Worm (Caenorhabditis elegans) whole organism, young adult: ENCODE measurements around the gene let-4.
A peak's percentile ranks its signal among the peaks of the same experiment; 100 is the strongest.

ENCODE experiments used
- B0019.2 ChIP-seq: fragments of 200-800 bp; sonication (Bioruptor generic); conservative IDR thresholded peaks from 2 replicates; pipeline ENCODE4 v1.3.6; 2022; ENCODE audit warnings: missing genetic modification reagents, missing genetic modification characterization, missing compliant biosample characterization
- B0035.1 ChIP-seq: sonication (generic microtip); optimal IDR thresholded peaks from 2 replicates; lab custom pipeline; 2016; ENCODE audit warnings: missing genetic modification characterization, mild to moderate bottlenecking, missing compliant biosample characterization, missing genotype, missing genetic modification reagents
- B0261.1 ChIP-seq: sonication (generic microtip); optimal IDR thresholded peaks from 2 replicates; lab custom pipeline; 2016; ENCODE audit warnings: mild to moderate bottlenecking, missing genetic modification characterization, moderate library complexity, missing compliant biosample characterization
- C06A6.2 ChIP-seq: fragments of 200-800 bp; sonication (Bioruptor generic); conservative IDR thresholded peaks from 2 replicates; pipeline ENCODE4 v1.3.6; 2022; ENCODE audit warnings: missing genetic modification characterization, missing compliant biosample characterization
- F23B12.7 ChIP-seq: sonication (generic microtip); optimal IDR thresholded peaks from 2 replicates; lab custom pipeline; 2017; ENCODE audit warnings: missing genetic modification characterization, mild to moderate bottlenecking, missing compliant biosample characterization, antibody characterized with exemption, moderate library complexity; ENCODE audit not compliant: insufficient read depth
- F39B2.1 ChIP-seq: fragments of 200-800 bp; sonication (Bioruptor generic); IDR thresholded peaks from 2 replicates; pipeline ENCODE4 v1.3.6; 2022; ENCODE audit warnings: missing genetic modification reagents, missing genetic modification characterization, missing compliant biosample characterization
- F49E8.2 ChIP-seq: sonication (generic microtip); optimal IDR thresholded peaks from 3 replicates; lab custom pipeline; 2017; ENCODE audit warnings: missing genetic modification characterization, mild to moderate bottlenecking, missing compliant biosample characterization, antibody characterized with exemption, moderate library complexity; ENCODE audit not compliant: insufficient read depth
- F52B5.7 ChIP-seq: sonication (generic microtip); optimal IDR thresholded peaks from 2 replicates; lab custom pipeline; 2016; ENCODE audit warnings: mild to moderate bottlenecking, missing genetic modification characterization, missing compliant biosample characterization
- K12H6.12 ChIP-seq: fragments of 200-800 bp; sonication (Bioruptor generic); optimal IDR thresholded peaks from 2 replicates; lab custom pipeline; 2018; ENCODE audit warnings: mild to moderate bottlenecking, missing genetic modification characterization, missing compliant biosample characterization
- Y53F4B.3 ChIP-seq: fragments of 200-800 bp; sonication (Bioruptor generic); IDR thresholded peaks from 2 replicates; pipeline ENCODE4 v1.3.6; 2022; ENCODE audit warnings: missing genetic modification reagents, missing genetic modification characterization, missing compliant biosample characterization
- Y79H2A.3 ChIP-seq: fragments of 200-800 bp; sonication (Bioruptor generic); conservative IDR thresholded peaks from 2 replicates; pipeline ENCODE4 v1.3.6; 2022; ENCODE audit warnings: missing genetic modification reagents, missing genetic modification characterization, missing compliant biosample characterization
- akir-1 ChIP-seq: fragments of 200-800 bp; sonication (Bioruptor generic); optimal IDR thresholded peaks from 2 replicates; lab custom pipeline; 2018; ENCODE audit warnings: mild to moderate bottlenecking, missing genetic modification characterization, moderate library complexity, missing compliant biosample characterization
- attf-3 ChIP-seq: fragments of 200-800 bp; sonication (Bioruptor generic); conservative IDR thresholded peaks from 2 replicates; pipeline ENCODE4 v1.3.6; 2022; ENCODE audit warnings: missing genetic modification reagents, missing genetic modification characterization, missing compliant biosample characterization
- attf-5 ChIP-seq: fragments of 200-800 bp; sonication (Bioruptor generic); optimal IDR thresholded peaks from 2 replicates; lab custom pipeline; 2018; ENCODE audit warnings: mild to moderate bottlenecking, missing genetic modification characterization, missing compliant biosample characterization
- cebp-1 ChIP-seq, 2 experiments: fragments of 200-800 bp in 1 of 2; sonication (Bioruptor generic) in 1 of 2; sonication (generic microtip) in 1 of 2; IDR thresholded peaks in 1 of 2; optimal IDR thresholded peaks in 1 of 2; 2 replicates each; pipeline versions ENCODE4 v1.3.6 to Lab custom; 2017 to 2022; ENCODE audit warnings: missing compliant biosample characterization in 2 of 2, missing genetic modification characterization in 2 of 2, mild to moderate bottlenecking in 1 of 2, missing genetic modification reagents in 1 of 2, moderate library complexity in 1 of 2
- cebp-2 ChIP-seq: fragments of 200-800 bp; sonication (Bioruptor generic); IDR thresholded peaks from 2 replicates; pipeline ENCODE4 v1.3.6; 2022; ENCODE audit warnings: missing genetic modification characterization, missing compliant biosample characterization
- ceh-100 ChIP-seq: fragments of 200-800 bp; sonication (Bioruptor generic); IDR thresholded peaks from 2 replicates; pipeline ENCODE4 v1.3.6; 2022; ENCODE audit warnings: missing genetic modification reagents, missing genetic modification characterization, missing compliant biosample characterization
- ceh-58 ChIP-seq: fragments of 200-800 bp; sonication (Bioruptor generic); IDR thresholded peaks from 2 replicates; pipeline ENCODE4 v1.3.6; 2022; ENCODE audit warnings: missing genetic modification characterization, missing compliant biosample characterization
- dox-1 ChIP-seq: fragments of 200-800 bp; sonication (Bioruptor generic); IDR thresholded peaks from 2 replicates; pipeline ENCODE4 v1.3.6; 2022; ENCODE audit warnings: missing genetic modification reagents, missing genetic modification characterization, missing compliant biosample characterization
- dpff-1 ChIP-seq: sonication (generic microtip); optimal IDR thresholded peaks from 2 replicates; lab custom pipeline; 2017; ENCODE audit warnings: mild to moderate bottlenecking, missing genetic modification characterization, missing compliant biosample characterization
- efl-1 ChIP-seq: fragments of 150-350 bp; optimal IDR thresholded peaks from 2 replicates; lab custom pipeline; 2014; ENCODE audit warnings: missing biosample characterization, missing genetic modification reagents, missing genetic modification characterization
- fkh-3 ChIP-seq: sonication (generic microtip); optimal IDR thresholded peaks from 2 replicates; lab custom pipeline; 2016; ENCODE audit warnings: mild to moderate bottlenecking, missing genetic modification characterization, missing compliant biosample characterization
- hmg-1.2 ChIP-seq: fragments of 200-800 bp; sonication (Bioruptor generic); IDR thresholded peaks from 2 replicates; pipeline ENCODE4 v1.3.6; 2022; ENCODE audit warnings: missing genetic modification reagents, missing genetic modification characterization, missing compliant biosample characterization
- let-526 ChIP-seq: fragments of 200-800 bp; sonication (Bioruptor generic); IDR thresholded peaks from 2 replicates; pipeline ENCODE4 v1.3.6; 2022; ENCODE audit warnings: missing genetic modification reagents, missing genetic modification characterization, missing compliant biosample characterization
- lin-35 ChIP-seq, 3 experiments: fragments of 150-350 bp in 2 of 3; sonication (generic microtip) in 1 of 3; optimal IDR thresholded peaks; 2 replicates each; lab custom pipeline; 2014 to 2018; ENCODE audit warnings: missing biosample characterization in 3 of 3, missing genetic modification characterization in 3 of 3, missing genetic modification reagents in 3 of 3
- mcd-1 ChIP-seq: fragments of 200-800 bp; sonication (Bioruptor generic); IDR thresholded peaks from 2 replicates; pipeline ENCODE4 v1.3.6; 2022; ENCODE audit warnings: missing genetic modification reagents, missing genetic modification characterization, missing compliant biosample characterization
- mxl-1 ChIP-seq: sonication (generic microtip); optimal IDR thresholded peaks from 2 replicates; lab custom pipeline; 2016; ENCODE audit warnings: missing genetic modification characterization, missing compliant biosample characterization
- nhr-80 ChIP-seq: sonication (generic microtip); optimal IDR thresholded peaks from 2 replicates; lab custom pipeline; 2016; ENCODE audit warnings: missing genetic modification characterization, missing compliant biosample characterization
- pha-4 ChIP-seq: fragments of 150-350 bp; sonication (generic microtip); optimal IDR thresholded peaks from 2 replicates; lab custom pipeline; 2014; ENCODE audit warnings: missing biosample characterization, missing genetic modification reagents, missing genetic modification characterization
- repo-1 ChIP-seq: sonication (generic microtip); optimal IDR thresholded peaks from 2 replicates; lab custom pipeline; 2017; ENCODE audit warnings: mild to moderate bottlenecking, missing genetic modification characterization, missing compliant biosample characterization
- snpc-1.1 ChIP-seq: sonication (generic microtip); optimal IDR thresholded peaks from 2 replicates; lab custom pipeline; 2017; ENCODE audit warnings: missing genetic modification characterization, mild to moderate bottlenecking, missing compliant biosample characterization, antibody characterized with exemption, moderate library complexity, missing genotype, missing genetic modification reagents; ENCODE audit not compliant: insufficient read depth
- unc-130 ChIP-seq: sonication (generic microtip); optimal IDR thresholded peaks from 2 replicates; lab custom pipeline; 2016; ENCODE audit warnings: missing genetic modification reagents, missing genetic modification characterization, missing compliant biosample characterization
- unc-62 ChIP-seq: fragments of 150-350 bp; optimal IDR thresholded peaks from 2 replicates; lab custom pipeline; 2014; ENCODE audit warnings: missing biosample characterization, missing genetic modification reagents, missing genetic modification characterization
- ztf-18 ChIP-seq: sonication (generic microtip); optimal IDR thresholded peaks from 2 replicates; lab custom pipeline; 2016; ENCODE audit warnings: missing genotype, mild to moderate bottlenecking, missing genetic modification characterization, missing compliant biosample characterization

Gene let-4

ce11 chrX:14557352-14557935 is 20.3 kb upstream of the let-4 start (continued):
- TF ChIP-seq cebp-2 (GFP tag; lab: Robert Waterston, UW) (no peak), pha-4 (tag; lab: Kevin White, UChicago) (no peak), mcd-1 (GFP tag; lab: Robert Waterston, UW) (0 out of 2 replicates have a peak, but pooled peaks have one; percentile 9), lin-35 (GFP tag; optimal IDR thresholded peaks at IDR 0.05; lab: Kevin White, UChicago) (no peak), ztf-18 (tag; lab: Kevin White, UChicago) (no peak), F23B12.7 (no peak), Y53F4B.3 (no peak), let-526 (GFP tag; lab: Robert Waterston, UW) (no peak), B0261.1 (tag; lab: Kevin White, UChicago) (no peak), efl-1 (GFP tag; lab: Kevin White, UChicago) (no peak), K12H6.12 (tag; lab: Kevin White, UChicago) (peak; percentile 75), repo-1 (no peak), snpc-1.1 (tag; lab: Kevin White, UChicago) (no peak), hmg-1.2 (GFP tag; lab: Robert Waterston, UW) (no peak), dox-1 (0 out of 2 replicates have a peak, but pooled peaks have one; percentile 5), B0019.2 (GFP tag; lab: Robert Waterston, UW) (no peak), unc-130 (GFP tag; lab: Kevin White, UChicago) (no peak), attf-3 (GFP tag; lab: Robert Waterston, UW) (no peak), akir-1 (GFP tag; lab: Kevin White, UChicago) (no peak), fkh-3 (no peak), Y79H2A.3 (GFP tag; lab: Robert Waterston, UW) (no peak), B0035.1 (tag; lab: Kevin White, UChicago) (no peak), C06A6.2 (GFP tag; lab: Robert Waterston, UW) (no peak)

- TF ChIP-seq cebp-1 (GFP tag; IDR thresholded peaks at IDR 0.05; lab: Robert Waterston, UW) (peak; percentile 66; the same call in 1 of the 2 replicates), cebp-1 (tag; optimal IDR thresholded peaks at IDR 0.05; lab: Kevin White, UChicago) (peak; percentile 85), mxl-1 (tag; lab: Kevin White, UChicago) (no peak), cebp-2 (GFP tag; lab: Robert Waterston, UW) (no peak), attf-5 (GFP tag; lab: Kevin White, UChicago) (no peak), F49E8.2 (tag; lab: Kevin White, UChicago) (no peak), dpff-1 (tag; lab: Kevin White, UChicago) (no peak), unc-62 (GFP tag; lab: Kevin White, UChicago) (peak; percentile 12), hmg-1.2 (GFP tag; lab: Robert Waterston, UW) (0 out of 2 replicates have a peak, but pooled peaks have one; percentile 15), ceh-100 (GFP tag; lab: Robert Waterston, UW) (no peak), nhr-80 (tag; lab: Kevin White, UChicago) (peak; percentile 87), B0261.1 (tag; lab: Kevin White, UChicago) (no peak), F52B5.7 (tag; lab: Kevin White, UChicago) (no peak), ceh-58 (GFP tag; lab: Robert Waterston, UW) (no peak), F39B2.1 (no peak)
Measured at ce11 chrX:14557936-14558554, 19.7 kb upstream of the let-4 start, which contains the start of gene nhr-3. Gene nhr-3 (plus strand): TSS chrX:14558504.
